Worm (Caenorhabditis elegans) whole organism, L1 larva: ENCODE measurements around the gene srh-22.

ENCODE experiments used
- C16A3.4 ChIP-seq: fragments of 150-350 bp; optimal IDR thresholded peaks from 2 replicates; lab custom pipeline; 2014; ENCODE audit warnings: missing biosample characterization, missing genetic modification characterization
- Y116A8C.19 ChIP-seq: sonication (generic microtip); optimal IDR thresholded peaks from 2 replicates; lab custom pipeline; 2016; ENCODE audit warnings: missing compliant biosample characterization, missing genetic modification characterization, borderline replicate concordance
- ama-1 ChIP-seq: fragments of 150-350 bp; optimal IDR thresholded peaks from 2 replicates; lab custom pipeline; 2014
- ceh-8 ChIP-seq: fragments of 200-800 bp; sonication (Bioruptor generic); optimal IDR thresholded peaks from 2 replicates; lab custom pipeline; 2018; ENCODE audit warnings: mild to moderate bottlenecking, missing genetic modification characterization, moderate library complexity, missing compliant biosample characterization
- ceh-82 ChIP-seq, 3 experiments: fragments of 150-350 bp in 1 of 3; sonication (generic microtip) in 2 of 3; optimal IDR thresholded peaks; 2 replicates each; lab custom pipeline; 2014 to 2017; ENCODE audit warnings: missing biosample characterization in 3 of 3, missing genetic modification characterization in 3 of 3
- ceh-90 ChIP-seq: sonication (generic microtip); optimal IDR thresholded peaks from 2 replicates; lab custom pipeline; 2016; ENCODE audit warnings: missing genetic modification characterization, missing compliant biosample characterization
- ces-1 ChIP-seq: fragments of 150-350 bp; optimal IDR thresholded peaks from 2 replicates; lab custom pipeline; 2014; ENCODE audit warnings: missing biosample characterization, missing genetic modification reagents, missing genetic modification characterization
- dpl-1 ChIP-seq, 3 experiments: fragments of 150-350 bp in 2 of 3; sonication (generic microtip) in 1 of 3; optimal IDR thresholded peaks; 2 replicates each; lab custom pipeline; 2014 to 2017; ENCODE audit warnings: missing biosample characterization in 3 of 3, missing genetic modification characterization in 3 of 3, missing genetic modification reagents in 3 of 3
- dsc-1 ChIP-seq: sonication (generic microtip); optimal IDR thresholded peaks from 2 replicates; lab custom pipeline; 2016; ENCODE audit warnings: mild to moderate bottlenecking, missing genetic modification characterization, missing compliant biosample characterization
- efl-1 ChIP-seq, 4 experiments: fragments of 150-350 bp; optimal IDR thresholded peaks in 3 of 4; peaks in 1 of 4; 1 replicate in 1 of 4; 2 replicates in 3 of 4; lab custom pipeline; 2014; ENCODE audit warnings: missing biosample characterization in 2 of 4, missing genetic modification characterization in 2 of 4, missing genetic modification reagents in 2 of 4
- efl-3 ChIP-seq: fragments of 200-800 bp; sonication (Bioruptor generic); optimal IDR thresholded peaks from 2 replicates; lab custom pipeline; 2018; ENCODE audit warnings: mild to moderate bottlenecking, missing genetic modification characterization, missing compliant biosample characterization
- elt-2 ChIP-seq: sonication (generic microtip); optimal IDR thresholded peaks from 2 replicates; lab custom pipeline; 2016; ENCODE audit warnings: missing genetic modification characterization, mild to moderate bottlenecking, inconsistent platforms, missing compliant biosample characterization, missing genetic modification reagents
- elt-3 ChIP-seq, 6 experiments: fragments of 150-350 bp in 1 of 6; sonication (generic microtip); optimal IDR thresholded peaks; 2 replicates each; lab custom pipeline; 2017 to 2018; ENCODE audit warnings: missing biosample characterization in 6 of 6, missing genetic modification characterization in 6 of 6, inconsistent platforms in 1 of 6
- fkh-10 ChIP-seq: sonication (generic microtip); optimal IDR thresholded peaks from 2 replicates; lab custom pipeline; 2017; ENCODE audit warnings: missing biosample characterization, missing genetic modification reagents, missing genetic modification characterization
- fkh-4 ChIP-seq: sonication (generic microtip); optimal IDR thresholded peaks from 2 replicates; lab custom pipeline; 2016; ENCODE audit warnings: missing compliant biosample characterization, missing genetic modification characterization, borderline replicate concordance
- fkh-8 ChIP-seq: sonication (generic microtip); optimal IDR thresholded peaks from 2 replicates; lab custom pipeline; 2016; ENCODE audit warnings: mild to moderate bottlenecking, missing genetic modification characterization, missing compliant biosample characterization
- hlh-17 ChIP-seq: fragments of 200-800 bp; sonication (Bioruptor generic); optimal IDR thresholded peaks from 2 replicates; lab custom pipeline; 2018; ENCODE audit warnings: missing genetic modification characterization, mild to moderate bottlenecking, missing compliant biosample characterization, moderate library complexity, borderline replicate concordance
- hpl-2 ChIP-seq: fragments of 150-350 bp; optimal IDR thresholded peaks from 2 replicates; lab custom pipeline; 2014; ENCODE audit warnings: missing biosample characterization, missing genetic modification reagents, missing genetic modification characterization
- jun-1 ChIP-seq: fragments of 150-350 bp; optimal IDR thresholded peaks from 2 replicates; lab custom pipeline; 2014; ENCODE audit warnings: missing biosample characterization, missing genetic modification reagents, missing genetic modification characterization
- lin-13 ChIP-seq: fragments of 150-350 bp; optimal IDR thresholded peaks from 2 replicates; lab custom pipeline; 2014; ENCODE audit warnings: missing biosample characterization, missing genetic modification reagents, missing genetic modification characterization
- lin-14 ChIP-seq: fragments of 200-800 bp; sonication (Bioruptor generic); optimal IDR thresholded peaks from 2 replicates; lab custom pipeline; 2018; ENCODE audit warnings: mild to moderate bottlenecking, missing genetic modification characterization, moderate library complexity, missing compliant biosample characterization
- lin-35 ChIP-seq, 2 experiments: fragments of 150-350 bp; optimal IDR thresholded peaks; 2 replicates each; lab custom pipeline; 2014; ENCODE audit warnings: missing biosample characterization in 2 of 2, missing genetic modification characterization in 2 of 2, missing genetic modification reagents in 2 of 2
- lin-39 ChIP-seq: fragments of 150-350 bp; optimal IDR thresholded peaks from 2 replicates; lab custom pipeline; 2014; ENCODE audit warnings: missing biosample characterization, missing genetic modification reagents, missing genetic modification characterization
- lir-3 ChIP-seq: sonication (generic microtip); optimal IDR thresholded peaks from 2 replicates; lab custom pipeline; 2016; ENCODE audit warnings: mild to moderate bottlenecking, missing genetic modification characterization, moderate library complexity, missing compliant biosample characterization; ENCODE audit not compliant: poor library complexity
- lsy-2 ChIP-seq, 2 experiments: fragments of 150-350 bp; optimal IDR thresholded peaks; 2 replicates each; lab custom pipeline; 2014; ENCODE audit warnings: missing biosample characterization in 2 of 2, missing genetic modification characterization in 2 of 2
- mdl-1 ChIP-seq, 2 experiments: fragments of 150-350 bp; optimal IDR thresholded peaks; 2 replicates each; lab custom pipeline; 2014 to 2017; ENCODE audit warnings: missing biosample characterization in 2 of 2, missing genetic modification characterization in 2 of 2, inconsistent platforms in 1 of 2
- nhr-19 ChIP-seq: fragments of 200-800 bp; sonication (Bioruptor generic); conservative IDR thresholded peaks from 2 replicates; pipeline ENCODE4 v1.3.6; 2022; ENCODE audit warnings: missing genetic modification characterization, missing compliant biosample characterization
- nhr-47 ChIP-seq: sonication (generic microtip); optimal IDR thresholded peaks from 2 replicates; lab custom pipeline; 2016; ENCODE audit warnings: mild to moderate bottlenecking, missing genetic modification characterization, moderate library complexity, missing compliant biosample characterization
- nhr-71 ChIP-seq: sonication (generic microtip); optimal IDR thresholded peaks from 2 replicates; lab custom pipeline; 2016; ENCODE audit warnings: mild to moderate bottlenecking, missing genetic modification characterization, moderate library complexity, missing compliant biosample characterization
- nhr-84 ChIP-seq: sonication (generic microtip); optimal IDR thresholded peaks from 2 replicates; lab custom pipeline; 2017; ENCODE audit warnings: missing biosample characterization, missing genetic modification characterization
- nhr-85 ChIP-seq: sonication (generic microtip); peaks from one replicate; lab custom pipeline; 2016; ENCODE audit warnings: missing genetic modification characterization, inconsistent platforms, missing compliant biosample characterization
- skn-1 ChIP-seq: fragments of 150-350 bp; optimal IDR thresholded peaks from 2 replicates; lab custom pipeline; 2014; ENCODE audit warnings: missing biosample characterization, missing genetic modification characterization
- snpc-4 ChIP-seq: fragments of 150-350 bp; optimal IDR thresholded peaks from 2 replicates; lab custom pipeline; 2014; ENCODE audit warnings: missing biosample characterization, missing genetic modification characterization
- snu-23 ChIP-seq: sonication (generic microtip); optimal IDR thresholded peaks from 2 replicates; lab custom pipeline; 2016; ENCODE audit warnings: missing genetic modification characterization, missing compliant biosample characterization
- sox-4 ChIP-seq: sonication (generic microtip); optimal IDR thresholded peaks from 2 replicates; lab custom pipeline; 2016; ENCODE audit warnings: missing genetic modification characterization, missing compliant biosample characterization
- tbx-2 ChIP-seq: sonication (generic microtip); optimal IDR thresholded peaks from 2 replicates; lab custom pipeline; 2016; ENCODE audit warnings: missing genetic modification characterization, missing compliant biosample characterization
- unc-30 ChIP-seq: sonication (generic microtip); optimal IDR thresholded peaks from 2 replicates; lab custom pipeline; 2017; ENCODE audit warnings: missing biosample characterization, missing genetic modification characterization
- unc-98 ChIP-seq: fragments of 200-800 bp; sonication (Bioruptor generic); IDR thresholded peaks from 2 replicates; pipeline ENCODE4 v1.3.6; 2022; ENCODE audit warnings: missing genetic modification characterization, missing compliant biosample characterization
- vab-15 ChIP-seq: sonication (generic microtip); optimal IDR thresholded peaks from 2 replicates; lab custom pipeline; 2017; ENCODE audit warnings: missing genotype, mild to moderate bottlenecking, missing genetic modification characterization, missing compliant biosample characterization
- zag-1 ChIP-seq: fragments of 150-350 bp; optimal IDR thresholded peaks from 2 replicates; lab custom pipeline; 2014; ENCODE audit warnings: missing biosample characterization, missing genetic modification characterization
- zip-4 ChIP-seq: fragments of 200-800 bp; sonication (Bioruptor generic); optimal IDR thresholded peaks from 2 replicates; lab custom pipeline; 2018; ENCODE audit warnings: mild to moderate bottlenecking, missing genetic modification characterization, moderate library complexity, missing compliant biosample characterization

Gene srh-22

DNA sequence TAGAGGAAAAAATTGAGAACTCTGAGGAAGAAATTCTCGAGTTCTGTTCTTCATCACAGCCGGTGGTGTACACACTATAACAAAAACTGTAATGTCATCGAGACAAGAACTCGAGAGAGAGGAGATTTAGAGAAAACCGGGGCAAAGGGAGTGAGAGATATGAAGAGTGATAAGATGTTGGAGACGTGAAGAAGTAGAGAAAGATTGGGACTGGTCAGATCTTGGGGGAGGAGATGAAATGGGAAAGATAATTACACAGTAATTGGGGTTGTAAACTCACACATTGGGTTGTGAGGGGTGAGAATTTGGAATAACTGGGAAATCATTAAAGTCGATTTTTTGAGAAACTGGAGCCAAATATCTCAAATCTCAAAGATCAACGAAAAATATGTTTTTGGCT is 43.7 kb downstream of the srh-22 start:
- no peak for TF ChIP-seq lin-35 (GFP tag; optimal IDR thresholded peaks at IDR 0.05; lab: Kevin White, UChicago)
- no peak for TF ChIP-seq zip-4 (GFP tag; lab: Kevin White, UChicago)
- TF ChIP-seq C16A3.4 (tag; lab: Kevin White, UChicago), result no peak
- TF ChIP-seq sox-4, result no peak
- no peak for TF ChIP-seq snu-23 (GFP tag; lab: Kevin White, UChicago)
- TF ChIP-seq nhr-19, result no peak
- no peak for TF ChIP-seq nhr-84 (tag; lab: Kevin White, UChicago)
- no peak for TF ChIP-seq jun-1 (tag; lab: Kevin White, UChicago)
- no peak for TF ChIP-seq ceh-82 (tag; optimal IDR thresholded peaks at IDR 0.05; lab: Kevin White, UChicago)
- TF ChIP-seq lsy-2 (tag; optimal IDR thresholded peaks at IDR 0.05; lab: Kevin White, UChicago), result no peak
- no peak for TF ChIP-seq dpl-1 (GFP tag; optimal IDR thresholded peaks at IDR 0.05; lab: Kevin White, UChicago)
- no peak for TF ChIP-seq efl-3 (GFP tag; lab: Kevin White, UChicago)
- no peak for TF ChIP-seq elt-3 (tag; optimal IDR thresholded peaks at IDR 0.05; lab: Kevin White, UChicago)
- no peak for TF ChIP-seq mdl-1 (tag; optimal IDR thresholded peaks at IDR 0.05; lab: Kevin White, UChicago)
- TF ChIP-seq snpc-4, result no peak
- TF ChIP-seq lin-39 (tag; lab: Kevin White, UChicago), result no peak
- no peak for TF ChIP-seq tbx-2
- peak; percentile 7 for TF ChIP-seq nhr-71 (tag; lab: Kevin White, UChicago)
- TF ChIP-seq Y116A8C.19 (tag; lab: Kevin White, UChicago), result no peak
- no peak for TF ChIP-seq fkh-4 (tag; lab: Kevin White, UChicago)
- TF ChIP-seq ceh-90 (tag; lab: Kevin White, UChicago), result no peak
- TF ChIP-seq efl-1 (optimal IDR thresholded peaks at IDR 0.05; lab: Kevin White, UChicago), result no peak
- peak in 1 of 2 experiments; percentile 78 for TF ChIP-seq efl-1 (GFP tag; optimal IDR thresholded peaks at IDR 0.05 in 1 of 2; lab: Kevin White, UChicago)
- TF ChIP-seq skn-1 (tag; lab: Kevin White, UChicago), result no peak
- peak; percentile 77 for TF ChIP-seq nhr-85 (tag; lab: Kevin White, UChicago)

DNA sequence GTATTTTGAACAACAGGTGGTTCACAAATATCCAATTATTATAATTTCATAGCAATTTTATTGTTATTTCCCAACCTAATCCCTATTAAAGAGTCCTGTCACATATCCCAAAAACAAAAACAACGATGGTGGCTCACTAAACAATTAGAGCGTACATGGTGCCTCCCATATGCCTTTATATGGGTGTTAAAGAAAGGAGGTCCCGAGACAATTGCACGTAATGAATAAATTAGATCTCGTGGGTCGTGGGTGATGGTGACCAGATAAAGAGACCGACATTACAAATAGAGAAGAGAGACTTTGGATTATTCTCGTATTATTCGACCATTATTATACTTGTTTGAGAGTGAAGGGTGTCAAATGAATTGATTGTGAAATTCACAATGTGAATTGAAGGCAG is 45.1 kb downstream of the srh-22 start:
- TF ChIP-seq lin-14 (GFP tag; lab: Kevin White, UChicago), result peak; percentile 66
- no peak for TF ChIP-seq nhr-19
- no peak for TF ChIP-seq unc-98
- TF ChIP-seq nhr-47 (tag; lab: Kevin White, UChicago), result peak; percentile 10
- TF ChIP-seq ceh-8, result peak; percentile 83
- TF ChIP-seq ces-1 (GFP tag; lab: Kevin White, UChicago), result no peak
- TF ChIP-seq nhr-71 (tag; lab: Kevin White, UChicago), result peak; percentile 15
- no peak for TF ChIP-seq nhr-85 (tag; lab: Kevin White, UChicago)
- TF ChIP-seq dsc-1 (tag; lab: Kevin White, UChicago), result peak; percentile 60
- TF ChIP-seq efl-3 (GFP tag; lab: Kevin White, UChicago), result no peak
- TF ChIP-seq elt-2, result no peak
- no peak for TF ChIP-seq lin-13 (GFP tag; lab: Kevin White, UChicago)
- no peak for TF ChIP-seq Y116A8C.19 (tag; lab: Kevin White, UChicago)
- no peak for TF ChIP-seq hpl-2 (GFP tag; lab: Kevin White, UChicago)
- TF ChIP-seq elt-3 (tag; optimal IDR thresholded peaks at IDR 0.05; lab: Kevin White, UChicago), result no peak
- no peak for TF ChIP-seq ama-1 (lab: Kevin White, UChicago)
- TF ChIP-seq fkh-8 (tag; lab: Kevin White, UChicago), result no peak
- TF ChIP-seq snu-23 (GFP tag; lab: Kevin White, UChicago), result no peak
- no peak for TF ChIP-seq zag-1
- TF ChIP-seq fkh-10, result no peak
- no peak for TF ChIP-seq vab-15
- TF ChIP-seq lir-3 (tag; lab: Kevin White, UChicago), result no peak
- TF ChIP-seq hlh-17 (GFP tag; lab: Kevin White, UChicago), result no peak
- TF ChIP-seq unc-30 (tag; lab: Kevin White, UChicago), result no peak
